Worm (Caenorhabditis elegans) whole organism, L3 larva: Measurements from ENCODE around the gene F22B5.5.

Source experiments
- R02D3.7 ChIP-seq: fragments of 150-350 bp; optimal IDR thresholded peaks from 2 replicates; lab custom pipeline; 2014; ENCODE audit warnings: missing biosample characterization, missing genetic modification characterization
- ZK546.5 ChIP-seq: sonication (generic microtip); optimal IDR thresholded peaks from 2 replicates; lab custom pipeline; 2017; ENCODE audit warnings: missing biosample characterization, missing genetic modification characterization
- ama-1 ChIP-seq: fragments of 150-350 bp; optimal IDR thresholded peaks from 2 replicates; lab custom pipeline; 2018
- ceh-16 ChIP-seq: sonication (generic microtip); optimal IDR thresholded peaks from 2 replicates; lab custom pipeline; 2017; ENCODE audit warnings: missing biosample characterization, missing genetic modification characterization
- ceh-82 ChIP-seq: fragments of 150-350 bp; optimal IDR thresholded peaks from 2 replicates; lab custom pipeline; 2014; ENCODE audit warnings: missing biosample characterization, missing genetic modification characterization
- ceh-9 ChIP-seq: sonication (generic microtip); optimal IDR thresholded peaks from 2 replicates; lab custom pipeline; 2018; ENCODE audit warnings: missing biosample characterization, missing genetic modification characterization
- daf-12 ChIP-seq: fragments of 150-350 bp; optimal IDR thresholded peaks from 2 replicates; lab custom pipeline; 2014; ENCODE audit warnings: missing biosample characterization, missing genetic modification reagents, missing genetic modification characterization
- egl-5 ChIP-seq: fragments of 150-350 bp; optimal IDR thresholded peaks from 2 replicates; lab custom pipeline; 2017; ENCODE audit warnings: missing biosample characterization, missing genetic modification reagents, missing genetic modification characterization, inconsistent platforms
- elt-1 ChIP-seq: fragments of 150-350 bp; optimal IDR thresholded peaks from 2 replicates; lab custom pipeline; 2014; ENCODE audit warnings: missing biosample characterization, missing genetic modification characterization
- elt-2 ChIP-seq: sonication (generic microtip); optimal IDR thresholded peaks from 2 replicates; lab custom pipeline; 2016; ENCODE audit warnings: missing genetic modification reagents, mild to moderate bottlenecking, missing genetic modification characterization, missing compliant biosample characterization
- fkh-10 ChIP-seq: sonication (generic microtip); optimal IDR thresholded peaks from 2 replicates; lab custom pipeline; 2017; ENCODE audit warnings: missing biosample characterization, missing genetic modification reagents, missing genetic modification characterization
- fos-1 ChIP-seq: fragments of 150-350 bp; optimal IDR thresholded peaks from 2 replicates; lab custom pipeline; 2014; ENCODE audit warnings: missing biosample characterization, missing genetic modification characterization
- hmg-11 ChIP-seq: sonication (generic microtip); optimal IDR thresholded peaks from 2 replicates; lab custom pipeline; 2016; ENCODE audit warnings: missing genetic modification characterization, missing compliant biosample characterization
- jun-1 ChIP-seq: fragments of 150-350 bp; optimal IDR thresholded peaks from 2 replicates; lab custom pipeline; 2014; ENCODE audit warnings: missing biosample characterization, missing genetic modification reagents, missing genetic modification characterization
- lin-15B ChIP-seq: fragments of 150-350 bp; optimal IDR thresholded peaks from 2 replicates; lab custom pipeline; 2014; ENCODE audit warnings: missing biosample characterization, missing genetic modification characterization
- lsy-12 ChIP-seq: sonication (generic microtip); optimal IDR thresholded peaks from 2 replicates; lab custom pipeline; 2016; ENCODE audit warnings: mild to moderate bottlenecking, missing genetic modification characterization, missing compliant biosample characterization
- mdl-1 ChIP-seq: fragments of 150-350 bp; optimal IDR thresholded peaks from 2 replicates; lab custom pipeline; 2014; ENCODE audit warnings: missing biosample characterization, missing genetic modification characterization
- nfya-1 ChIP-seq: sonication (generic microtip); optimal IDR thresholded peaks from 2 replicates; lab custom pipeline; 2017; ENCODE audit warnings: missing genetic modification characterization, mild to moderate bottlenecking, missing compliant biosample characterization, antibody characterized with exemption, moderate library complexity; ENCODE audit not compliant: insufficient read depth
- nhr-23 ChIP-seq: fragments of 150-350 bp; optimal IDR thresholded peaks from 2 replicates; lab custom pipeline; 2014; ENCODE audit warnings: missing biosample characterization, missing genetic modification reagents, missing genetic modification characterization
- nhr-237 ChIP-seq: fragments of 150-350 bp; optimal IDR thresholded peaks from 2 replicates; lab custom pipeline; 2014; ENCODE audit warnings: missing biosample characterization, missing genetic modification characterization
- nhr-25 ChIP-seq: sonication (generic microtip); optimal IDR thresholded peaks from 2 replicates; lab custom pipeline; 2017; ENCODE audit warnings: missing biosample characterization, missing genetic modification characterization
- nhr-43 ChIP-seq: sonication (generic microtip); optimal IDR thresholded peaks from 2 replicates; lab custom pipeline; 2016; ENCODE audit warnings: mild to moderate bottlenecking, missing genetic modification characterization, missing compliant biosample characterization; ENCODE audit not compliant: poor library complexity, severe bottlenecking
- nhr-67 ChIP-seq: fragments of 150-350 bp; optimal IDR thresholded peaks from 2 replicates; lab custom pipeline; 2014; ENCODE audit warnings: missing biosample characterization, missing genetic modification characterization
- nhr-76 ChIP-seq: fragments of 150-350 bp; sonication (generic microtip); optimal IDR thresholded peaks from 5 replicates; lab custom pipeline; 2014; ENCODE audit warnings: missing biosample characterization, missing genetic modification characterization
- nhr-77 ChIP-seq: fragments of 150-350 bp; optimal IDR thresholded peaks from 2 replicates; lab custom pipeline; 2014; ENCODE audit warnings: missing biosample characterization, missing genetic modification characterization
- pha-4 ChIP-seq: fragments of 150-350 bp; optimal IDR thresholded peaks from 2 replicates; lab custom pipeline; 2014; ENCODE audit warnings: missing biosample characterization, missing genetic modification reagents, missing genetic modification characterization
- pqm-1 ChIP-seq: fragments of 150-350 bp; optimal IDR thresholded peaks from 2 replicates; lab custom pipeline; 2017; ENCODE audit warnings: missing biosample characterization, missing genetic modification characterization, inconsistent platforms
- skn-1 ChIP-seq: fragments of 150-350 bp; optimal IDR thresholded peaks from 2 replicates; lab custom pipeline; 2014; ENCODE audit warnings: missing biosample characterization, missing genetic modification characterization
- unc-39 ChIP-seq: sonication (generic microtip); optimal IDR thresholded peaks from 4 replicates; lab custom pipeline; 2017; ENCODE audit warnings: missing biosample characterization, missing genetic modification characterization
- ztf-11 ChIP-seq: fragments of 150-350 bp; optimal IDR thresholded peaks from 2 replicates; lab custom pipeline; 2014; ENCODE audit warnings: missing biosample characterization, missing genetic modification characterization
- ztf-4 ChIP-seq: fragments of 150-350 bp; optimal IDR thresholded peaks from 2 replicates; lab custom pipeline; 2014; ENCODE audit warnings: missing biosample characterization, missing genetic modification characterization

Gene F22B5.5

DNA sequence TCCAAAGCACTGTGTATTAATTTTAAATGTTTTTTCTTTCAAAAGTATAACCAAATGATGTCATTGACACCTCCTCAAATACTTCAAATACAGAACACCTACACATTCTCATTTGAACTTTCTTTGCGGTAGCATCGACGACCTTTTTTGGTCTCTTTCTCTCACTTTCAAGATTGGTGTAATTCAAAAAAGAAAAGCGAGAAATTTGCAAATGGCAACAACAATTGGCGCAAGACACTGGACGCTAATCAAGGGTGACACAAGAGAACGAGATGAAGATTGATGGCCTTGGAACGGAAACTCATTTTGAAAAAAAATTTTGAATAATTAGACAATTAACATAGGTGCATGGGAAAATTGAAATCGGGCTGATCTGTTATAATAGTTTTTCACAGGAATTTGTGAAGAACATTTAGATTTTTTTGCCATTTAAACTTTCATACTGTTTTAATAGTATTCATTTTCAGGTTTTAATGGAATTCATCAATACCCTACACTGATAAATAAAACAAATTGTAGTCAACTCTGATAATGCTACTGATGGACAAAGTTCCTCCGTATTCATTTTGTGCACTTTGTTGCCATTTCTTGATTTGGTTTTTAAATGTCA, 37.2 kb downstream of the F22B5.5 start, which contains the start of gene fdgt-2:
TSS of gene fdgt-2 (plus strand) at position 560 of the 610 bp plus-strand sequence.
- TF ChIP-seq nhr-25 (peak; percentile 73), ztf-11 (tag; lab: Kevin White, UChicago) (no peak), elt-2 (tag; lab: Kevin White, UChicago) (peak; percentile 36), pqm-1 (tag; lab: Kevin White, UChicago) (peak; percentile 7)

ce11 chrII:8415462-8416037, 38.9 kb downstream of the F22B5.5 start:
- TF ChIP-seq lin-15B (no peak), mdl-1 (no peak), nhr-76 (tag; lab: Kevin White, UChicago) (no peak), elt-1 (tag; lab: Kevin White, UChicago) (peak; percentile 48), ceh-9 (tag; lab: Kevin White, UChicago) (no peak), ZK546.5 (tag; lab: Kevin White, UChicago) (no peak), nfya-1 (tag; lab: Kevin White, UChicago) (no peak), hmg-11 (tag; lab: Kevin White, UChicago) (no peak), nhr-67 (tag; lab: Kevin White, UChicago) (no peak), pqm-1 (tag; lab: Kevin White, UChicago) (no peak), ceh-16 (tag; lab: Kevin White, UChicago) (no peak), unc-39 (tag; lab: Kevin White, UChicago) (no peak), nhr-25 (peak; percentile 12), daf-12 (tag; lab: Kevin White, UChicago) (no peak)

DNA sequence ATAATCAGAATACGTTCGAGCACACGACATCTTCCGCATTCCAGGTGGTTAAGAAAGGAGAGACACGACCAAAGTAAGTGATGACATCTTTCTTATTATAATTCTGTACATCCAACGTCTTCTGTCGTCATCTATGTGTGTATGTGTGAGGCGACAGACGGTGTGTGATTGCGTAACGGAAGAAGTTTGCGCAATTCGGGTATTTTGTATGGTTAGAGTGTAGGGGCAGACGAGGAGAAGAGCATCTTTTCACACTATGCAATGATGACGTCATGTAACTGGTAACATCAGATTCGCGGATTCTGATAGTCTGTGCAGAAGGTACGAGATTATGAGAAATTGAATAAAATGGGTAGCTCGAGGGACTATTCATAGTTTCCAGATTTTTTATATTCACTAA, 39.4 kb downstream of the F22B5.5 start:
- no peak for TF ChIP-seq jun-1 (tag; lab: Kevin White, UChicago)
- no peak for TF ChIP-seq fkh-10 (GFP tag; lab: Kevin White, UChicago)
- TF ChIP-seq ZK546.5 (tag; lab: Kevin White, UChicago): no peak
- no peak for TF ChIP-seq ceh-82 (tag; lab: Kevin White, UChicago)
- TF ChIP-seq nhr-67 (tag; lab: Kevin White, UChicago): no peak
- TF ChIP-seq, all 47 proteins: peak for 0

- TF ChIP-seq skn-1: no peak
- no peak for TF ChIP-seq nhr-23 (tag; lab: Kevin White, UChicago)
- TF ChIP-seq ama-1 (lab: Kevin White, UChicago): no peak
- no peak for TF ChIP-seq egl-5 (tag; lab: Kevin White, UChicago)
- no peak for TF ChIP-seq lsy-12 (tag; lab: Kevin White, UChicago)
- no peak for TF ChIP-seq ztf-4
- TF ChIP-seq ceh-9 (tag; lab: Kevin White, UChicago): no peak
- no peak for TF ChIP-seq R02D3.7
- no peak for TF ChIP-seq nhr-77 (tag; lab: Kevin White, UChicago)
- peak; percentile 21 for TF ChIP-seq pha-4 (tag; lab: Kevin White, UChicago)
- TF ChIP-seq fos-1: no peak
- peak; percentile 33 for TF ChIP-seq elt-2 (tag; lab: Kevin White, UChicago)
- peak; percentile 70 for TF ChIP-seq pqm-1 (tag; lab: Kevin White, UChicago)
- no peak for TF ChIP-seq nhr-237 (tag; lab: Kevin White, UChicago)
- TF ChIP-seq nfya-1 (tag; lab: Kevin White, UChicago): no peak
- TF ChIP-seq lin-15B: no peak
- TF ChIP-seq, all 47 proteins: peak for 3
These were observed 41.5 kb downstream of the F22B5.5 start for ce11 chrII:8412935-8413334.

DNA sequence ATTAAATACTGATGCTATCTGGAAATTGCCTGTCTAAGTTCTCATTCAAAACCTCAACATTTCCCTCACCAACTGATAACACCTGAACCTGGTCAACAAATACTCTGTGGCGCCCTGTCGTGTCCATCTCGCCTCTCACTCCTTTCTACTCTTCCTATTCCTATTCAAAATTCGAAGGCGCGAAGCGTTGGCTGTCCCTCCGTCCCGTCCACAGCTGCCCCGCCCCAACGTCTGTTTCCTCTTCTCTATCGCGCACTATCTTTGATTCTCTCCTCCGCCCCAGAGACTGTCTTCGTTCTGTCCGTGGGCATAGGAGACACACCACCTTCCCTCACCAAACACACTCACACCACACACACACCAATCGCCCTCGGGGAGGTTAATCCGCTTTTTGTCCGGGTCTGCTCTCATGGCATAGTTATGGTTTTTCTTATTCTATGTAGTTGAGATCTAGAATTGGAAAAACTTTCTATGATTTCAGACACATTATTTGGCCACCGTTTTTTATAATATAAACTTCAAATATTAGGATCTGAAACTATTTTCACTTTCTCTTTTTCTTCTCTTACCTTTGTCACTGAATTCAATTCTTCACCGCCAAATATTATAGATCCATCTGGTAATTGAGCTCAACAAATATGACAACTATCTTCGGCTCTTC, 42.2 kb downstream of the F22B5.5 start, which contains the start of gene efl-3:
TSS of gene efl-3 (plus strand) at position 611 of the 661 bp plus-strand sequence.
- TF ChIP-seq daf-12 (tag; lab: Kevin White, UChicago) (no peak), nhr-43 (tag; lab: Kevin White, UChicago) (no peak), elt-2 (tag; lab: Kevin White, UChicago) (peak; percentile 37), R02D3.7 (no peak), ZK546.5 (tag; lab: Kevin White, UChicago) (no peak), pqm-1 (tag; lab: Kevin White, UChicago) (peak; percentile 16)
